Fruit fly (Drosophila melanogaster): ENCODE results near the gene CG7227.

dm6 chr2L:8034734-8035133, 36.8 kb upstream of the CG7227 start:
- TF ChIP-seq tj (GFP tag; optimal IDR thresholded peaks at IDR 0.05) (peak; percentile 30), pad (GFP tag; optimal IDR thresholded peaks at IDR 0.05) (peak; percentile 51), CG12768 (GFP tag; optimal IDR thresholded peaks at IDR 0.05) (peak; percentile 44), CG33017 (tag; optimal IDR thresholded peaks at IDR 0.05) (peak; percentile 75), kay (GFP tag; ENCODE audit: borderline replicate concordance) (no peak), Mnt (GFP tag; optimal IDR thresholded peaks at IDR 0.05) (peak; percentile 5), Hr96 (GFP tag; optimal IDR thresholded peaks at IDR 0.05) (no peak), CG7045 (GFP tag; optimal IDR thresholded peaks at IDR 0.05) (peak; percentile 69), CG1620 (GFP tag; optimal IDR thresholded peaks at IDR 0.05) (no peak), CG7101 (tag; optimal IDR thresholded peaks at IDR 0.05) (peak; percentile 58), toe (GFP tag; optimal IDR thresholded peaks at IDR 0.05) (no peak), CG14711 (tag; optimal IDR thresholded peaks at IDR 0.05) (peak; percentile 53), cnc (optimal IDR thresholded peaks at IDR 0.05) (peak in 1 of 2 experiments; percentile 14)
